Worm (Caenorhabditis elegans): ENCODE data around the gene mrps-31.

The mrps-31 gene

DNA sequence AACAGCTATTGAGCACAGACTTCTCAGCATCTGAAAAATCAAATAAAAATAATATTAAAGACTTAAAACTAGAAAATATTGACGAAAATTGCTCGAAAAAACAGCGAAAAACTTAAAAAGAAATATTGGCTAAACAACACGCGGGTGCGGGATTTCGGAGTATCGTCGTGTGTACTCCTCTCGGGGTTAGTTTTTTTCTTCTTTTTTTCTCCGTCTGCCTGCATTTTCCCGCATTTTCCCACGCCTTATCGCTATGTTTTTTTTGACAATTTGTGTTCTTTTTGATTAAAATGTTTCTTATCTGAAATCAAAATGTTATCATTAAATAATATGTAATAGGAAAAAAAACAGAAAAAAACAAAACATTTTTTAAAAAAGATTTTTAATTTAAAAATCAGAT, at the start of gene mrps-31:
mrps-31 (minus strand) TSS at position 36 of the 400 bp plus-strand sequence.
- no peak for TF ChIP-seq lin-13 (tag; optimal IDR thresholded peaks at IDR 0.05)
- no peak for TF ChIP-seq ham-2 (GFP tag; optimal IDR thresholded peaks at IDR 0.05)
- TF ChIP-seq elt-3 (tag; optimal IDR thresholded peaks at IDR 0.05), result no peak
- TF ChIP-seq nhr-28 (tag; optimal IDR thresholded peaks at IDR 0.05), result no peak
- TF ChIP-seq hlh-1 (tag; optimal IDR thresholded peaks at IDR 0.05), result peak; percentile 9
- peak; percentile 30 for TF ChIP-seq mep-1 (tag; optimal IDR thresholded peaks at IDR 0.05)
- no peak for TF ChIP-seq tbx-8 (GFP tag; optimal IDR thresholded peaks at IDR 0.05)
- no peak for TF ChIP-seq M03D4.4 (tag; optimal IDR thresholded peaks at IDR 0.05)
- TF ChIP-seq mls-2 (tag; optimal IDR thresholded peaks at IDR 0.05), result no peak
- no peak for TF ChIP-seq sptf-1 (tag; optimal IDR thresholded peaks at IDR 0.05)
- TF ChIP-seq mab-5 (tag; optimal IDR thresholded peaks at IDR 0.05), result no peak

DNA sequence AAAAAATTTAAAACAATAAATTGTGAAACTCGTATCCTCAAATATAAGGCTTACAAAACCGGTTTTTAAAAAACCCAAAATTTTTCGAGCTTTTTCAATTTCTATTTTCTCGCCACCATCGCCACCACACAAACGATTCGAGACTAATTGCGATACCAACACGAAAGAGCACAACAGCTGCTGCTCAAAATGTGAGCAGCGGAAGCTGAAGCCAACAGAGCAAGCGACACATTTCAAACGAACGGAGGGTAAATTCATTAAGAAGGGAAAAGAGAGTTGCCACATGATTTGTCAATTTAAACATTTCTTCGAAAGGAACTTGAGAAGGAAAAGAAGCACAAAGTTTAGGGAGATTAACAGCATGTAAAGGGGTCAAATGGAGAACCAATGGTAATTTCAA, 48.9 kb upstream of the mrps-31 start:
- no peak for TF ChIP-seq ceh-43 (GFP tag; optimal IDR thresholded peaks at IDR 0.05)
- TF ChIP-seq unc-62 (GFP tag; optimal IDR thresholded peaks at IDR 0.05), result peak; percentile 18
- TF ChIP-seq elt-1 (tag; optimal IDR thresholded peaks at IDR 0.05; ENCODE audit: borderline replicate concordance, insufficient read depth), result no peak
- peak; percentile 17 for TF ChIP-seq lin-32 (GFP tag; optimal IDR thresholded peaks at IDR 0.05)
- no peak for TF ChIP-seq M03D4.4 (tag; optimal IDR thresholded peaks at IDR 0.05)
- TF ChIP-seq mls-2 (tag; optimal IDR thresholded peaks at IDR 0.05), result no peak
- TF ChIP-seq bed-3 (GFP tag; optimal IDR thresholded peaks at IDR 0.05), result no peak
- no peak for TF ChIP-seq blmp-1 (tag; optimal IDR thresholded peaks at IDR 0.05)
- TF ChIP-seq nhr-2 (tag; optimal IDR thresholded peaks at IDR 0.05), result no peak
- TF ChIP-seq flh-1 (GFP tag; optimal IDR thresholded peaks at IDR 0.05), result no peak
- peak; percentile 92 for TF ChIP-seq hlh-1 (tag; optimal IDR thresholded peaks at IDR 0.05)
- TF ChIP-seq lin-13 (tag; optimal IDR thresholded peaks at IDR 0.05), result no peak
- TF ChIP-seq mab-5 (tag; optimal IDR thresholded peaks at IDR 0.05), result no peak
- TF ChIP-seq pha-4 (tag; optimal IDR thresholded peaks at IDR 0.05), result no peak
- TF ChIP-seq ceh-39 (tag; optimal IDR thresholded peaks at IDR 0.05), result no peak
- TF ChIP-seq ces-1 (GFP tag; optimal IDR thresholded peaks at IDR 0.05), result peak; percentile 87
- peak; percentile 5 for TF ChIP-seq unc-120 (tag; optimal IDR thresholded peaks at IDR 0.05; ENCODE audit: poor library complexity, severe bottlenecking)
- no peak for TF ChIP-seq nhr-12 (tag; optimal IDR thresholded peaks at IDR 0.05)
- no peak for TF ChIP-seq sem-2 (GFP tag; optimal IDR thresholded peaks at IDR 0.05)

DNA sequence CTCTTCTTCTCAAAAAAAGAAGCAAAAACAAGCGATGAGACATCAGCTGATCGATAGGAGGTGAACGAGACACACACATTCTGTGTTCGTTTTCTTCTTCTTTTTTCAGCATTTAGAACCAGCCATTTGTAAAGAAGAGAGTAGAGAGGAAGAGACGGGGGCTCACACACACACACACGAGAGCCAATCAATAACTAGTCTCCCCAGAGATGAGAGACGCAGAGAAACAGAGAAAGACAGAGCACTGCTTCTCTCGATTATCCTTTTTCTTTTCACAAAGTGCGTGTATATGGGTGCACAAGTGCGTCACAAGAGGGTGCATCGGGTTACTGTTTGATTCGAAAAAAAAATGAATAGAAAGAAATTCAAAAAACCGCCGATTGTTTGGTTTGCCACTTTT, 47.2 kb upstream of the mrps-31 start:
- TF ChIP-seq pha-4 (tag; optimal IDR thresholded peaks at IDR 0.05) (peak; percentile 63), mab-5 (tag; optimal IDR thresholded peaks at IDR 0.05) (no peak), lsy-2 (tag; optimal IDR thresholded peaks at IDR 0.05) (no peak), ceh-83 (GFP tag; optimal IDR thresholded peaks at IDR 0.05) (no peak), mep-1 (tag; optimal IDR thresholded peaks at IDR 0.05) (peak; percentile 56), mls-2 (tag; optimal IDR thresholded peaks at IDR 0.05) (peak; percentile 25), hlh-1 (tag; optimal IDR thresholded peaks at IDR 0.05) (peak; percentile 36), unc-120 (tag; optimal IDR thresholded peaks at IDR 0.05; ENCODE audit: poor library complexity, severe bottlenecking) (peak; percentile 77), unc-39 (tag; optimal IDR thresholded peaks at IDR 0.05) (no peak), ces-1 (GFP tag; optimal IDR thresholded peaks at IDR 0.05) (peak; percentile 79), sptf-1 (tag; optimal IDR thresholded peaks at IDR 0.05) (peak; percentile 60), ceh-39 (tag; optimal IDR thresholded peaks at IDR 0.05) (peak; percentile 25), nhr-2 (tag; optimal IDR thresholded peaks at IDR 0.05) (no peak)

- TF ChIP-seq bed-3 (GFP tag; optimal IDR thresholded peaks at IDR 0.05) (no peak), elt-3 (tag; optimal IDR thresholded peaks at IDR 0.05) (no peak), zip-8 (tag; optimal IDR thresholded peaks at IDR 0.05) (no peak), ceh-43 (GFP tag; optimal IDR thresholded peaks at IDR 0.05) (no peak), lin-32 (GFP tag; optimal IDR thresholded peaks at IDR 0.05) (no peak), nhr-12 (tag; optimal IDR thresholded peaks at IDR 0.05) (no peak), sem-2 (GFP tag; optimal IDR thresholded peaks at IDR 0.05) (no peak), nhr-76 (tag; optimal IDR thresholded peaks at IDR 0.05) (no peak), cnd-1 (tag; optimal IDR thresholded peaks at IDR 0.05) (no peak), lsy-2 (tag; optimal IDR thresholded peaks at IDR 0.05) (no peak), M03D4.4 (tag; optimal IDR thresholded peaks at IDR 0.05) (no peak), mab-5 (tag; optimal IDR thresholded peaks at IDR 0.05) (no peak), drap-1 (GFP tag; optimal IDR thresholded peaks at IDR 0.05) (no peak), ceh-39 (tag; optimal IDR thresholded peaks at IDR 0.05) (no peak), flh-1 (GFP tag; optimal IDR thresholded peaks at IDR 0.05) (no peak), elt-1 (tag; optimal IDR thresholded peaks at IDR 0.05; ENCODE audit: borderline replicate concordance, insufficient read depth) (no peak), nhr-28 (tag; optimal IDR thresholded peaks at IDR 0.05) (no peak), ces-1 (GFP tag; optimal IDR thresholded peaks at IDR 0.05) (no peak)
These were observed 45.3 kb upstream of the mrps-31 start for ce11 chrIII:3675480-3675879.
